Fruit fly (Drosophila melanogaster) whole organism, prepupa: ENCODE data around the gene CG6026.

Experiments used
- Blimp-1 ChIP-seq: fragments of 200-800 bp; sonication (Bioruptor generic); optimal IDR thresholded peaks from 3 replicates; lab custom pipeline; 2017; ENCODE audit warnings: missing biosample characterization, missing genetic modification characterization, mild to moderate bottlenecking, moderate library complexity, missing genetic modification reagents
- CG10669 ChIP-seq: fragments of 200-800 bp; sonication (Bioruptor generic); optimal IDR thresholded peaks from 3 replicates; lab custom pipeline; 2018; ENCODE audit warnings: missing biosample characterization, mild to moderate bottlenecking, missing genetic modification characterization, moderate library complexity
- CG11762 ChIP-seq: fragments of 200-800 bp; sonication (Bioruptor generic); optimal IDR thresholded peaks from 3 replicates; lab custom pipeline; 2016; ENCODE audit warnings: missing biosample characterization, missing genetic modification characterization; ENCODE audit not compliant: insufficient read depth
- CG11902 ChIP-seq: fragments of 200-800 bp; sonication (Bioruptor generic); optimal IDR thresholded peaks from 3 replicates; lab custom pipeline; 2016; ENCODE audit warnings: missing biosample characterization, missing genetic modification characterization
- CG15336 ChIP-seq: fragments of 200-800 bp; sonication (Bioruptor generic); IDR thresholded peaks from 2 replicates; pipeline ENCODE4 v1.3.6; 2022; ENCODE audit warnings: missing biosample characterization, missing genetic modification characterization
- CG1621 ChIP-seq: fragments of 200-800 bp; sonication (Bioruptor generic); optimal IDR thresholded peaks from 3 replicates; lab custom pipeline; 2018; ENCODE audit warnings: missing biosample characterization, mild to moderate bottlenecking, missing genetic modification characterization
- CG16779 ChIP-seq: fragments of 200-800 bp; sonication (Bioruptor generic); optimal IDR thresholded peaks from 3 replicates; lab custom pipeline; 2017; ENCODE audit warnings: missing biosample characterization, mild to moderate bottlenecking, missing genetic modification characterization
- CG3032 ChIP-seq: fragments of 200-800 bp; optimal IDR thresholded peaks from 2 replicates; lab custom pipeline; 2019; ENCODE audit warnings: missing biosample characterization, mild to moderate bottlenecking, missing genetic modification characterization, moderate library complexity
- CG3919 ChIP-seq: fragments of 200-800 bp; sonication (Bioruptor generic); optimal IDR thresholded peaks from 3 replicates; lab custom pipeline; 2016; ENCODE audit warnings: missing biosample characterization, missing genetic modification characterization
- CG6163 ChIP-seq: fragments of 200-800 bp; sonication (Bioruptor generic); IDR thresholded peaks from 3 replicates; pipeline ENCODE4 v1.3.6; 2022; ENCODE audit warnings: missing biosample characterization, missing genetic modification characterization
- CG6792 ChIP-seq: fragments of 200-800 bp; sonication (Bioruptor generic); optimal IDR thresholded peaks from 3 replicates; lab custom pipeline; 2016; ENCODE audit warnings: missing biosample characterization, missing genetic modification characterization
- CG6808 ChIP-seq: fragments of 200-800 bp; sonication (Bioruptor generic); optimal IDR thresholded peaks from 3 replicates; lab custom pipeline; 2017; ENCODE audit warnings: missing biosample characterization, missing genetic modification characterization, mild to moderate bottlenecking, moderate library complexity, missing genetic modification reagents
- CG6854 ChIP-seq: fragments of 200-800 bp; sonication (Bioruptor generic); optimal IDR thresholded peaks from 2 replicates; lab custom pipeline; 2017; ENCODE audit warnings: missing biosample characterization, mild to moderate bottlenecking, missing genetic modification characterization
- CG7368 ChIP-seq: fragments of 200-800 bp; sonication (Bioruptor generic); optimal IDR thresholded peaks from 3 replicates; lab custom pipeline; 2016; ENCODE audit warnings: missing biosample characterization, missing genetic modification characterization
- CG8119 ChIP-seq: fragments of 200-800 bp; sonication (Bioruptor generic); IDR thresholded peaks from 3 replicates; pipeline ENCODE4 v1.3.6; 2022; ENCODE audit warnings: missing biosample characterization, missing genetic modification characterization
- CG8632 ChIP-seq: fragments of 200-800 bp; sonication (Bioruptor generic); optimal IDR thresholded peaks from 3 replicates; lab custom pipeline; 2016; ENCODE audit warnings: missing biosample characterization, missing genetic modification characterization
- CG9139 ChIP-seq: fragments of 200-800 bp; sonication (Bioruptor generic); optimal IDR thresholded peaks from 3 replicates; lab custom pipeline; 2017; ENCODE audit warnings: missing biosample characterization, mild to moderate bottlenecking, missing genetic modification characterization
- Eip78C ChIP-seq: fragments of 200-800 bp; sonication (Bioruptor generic); peaks from one replicate; lab custom pipeline; 2016; ENCODE audit warnings: missing biosample characterization, missing genetic modification characterization
- Eip93F ChIP-seq: fragments of 200-800 bp; sonication (Bioruptor generic); optimal IDR thresholded peaks from 2 replicates; lab custom pipeline; 2016; ENCODE audit warnings: missing biosample characterization, mild to moderate bottlenecking, missing genetic modification characterization
- Ets96B ChIP-seq: fragments of 200-800 bp; optimal IDR thresholded peaks from 2 replicates; lab custom pipeline; 2019; ENCODE audit warnings: missing biosample characterization, mild to moderate bottlenecking, missing genetic modification characterization, moderate library complexity
- Gug ChIP-seq: fragments of 200-800 bp; sonication (Bioruptor generic); IDR thresholded peaks from 2 replicates; pipeline ENCODE4 v1.3.6; 2022; ENCODE audit warnings: missing biosample characterization, missing genetic modification characterization
- Hr4 ChIP-seq: fragments of 200-800 bp; sonication (Bioruptor generic); optimal IDR thresholded peaks from 3 replicates; lab custom pipeline; 2016; ENCODE audit warnings: missing biosample characterization, missing genetic modification characterization
- Smox ChIP-seq: fragments of 200-800 bp; sonication (Bioruptor generic); optimal IDR thresholded peaks from 3 replicates; lab custom pipeline; 2016; ENCODE audit warnings: missing biosample characterization, missing genetic modification characterization
- Sox102F ChIP-seq: fragments of 200-800 bp; sonication (Bioruptor generic); optimal IDR thresholded peaks from 2 replicates; lab custom pipeline; 2016; ENCODE audit warnings: missing biosample characterization, mild to moderate bottlenecking, missing genetic modification characterization
- Sox14 ChIP-seq: fragments of 200-800 bp; sonication (Bioruptor generic); optimal IDR thresholded peaks from 3 replicates; lab custom pipeline; 2016; ENCODE audit warnings: missing biosample characterization, missing genetic modification characterization
- dac ChIP-seq: fragments of 200-800 bp; sonication (Bioruptor generic); optimal IDR thresholded peaks from 2 replicates; lab custom pipeline; 2017; ENCODE audit warnings: missing biosample characterization, mild to moderate bottlenecking, missing genetic modification characterization
- dsx ChIP-seq: fragments of 200-800 bp; optimal IDR thresholded peaks from 3 replicates; lab custom pipeline; 2019; ENCODE audit warnings: missing biosample characterization, mild to moderate bottlenecking, missing genetic modification characterization, moderate library complexity; ENCODE audit not compliant: poor library complexity, severe bottlenecking
- eg ChIP-seq: fragments of 200-800 bp; sonication (Bioruptor generic); IDR thresholded peaks from 3 replicates; pipeline ENCODE4 v1.3.6; 2022; ENCODE audit warnings: missing biosample characterization, missing genetic modification characterization
- esn ChIP-seq: fragments of 200-800 bp; sonication (Bioruptor generic); optimal IDR thresholded peaks from 2 replicates; lab custom pipeline; 2016; ENCODE audit warnings: missing biosample characterization, mild to moderate bottlenecking, missing genetic modification characterization, moderate library complexity
- lz ChIP-seq: fragments of 200-800 bp; sonication (Bioruptor generic); optimal IDR thresholded peaks from 3 replicates; lab custom pipeline; 2016; ENCODE audit warnings: missing biosample characterization, missing genetic modification characterization
- net ChIP-seq: fragments of 200-800 bp; sonication (Bioruptor generic); optimal IDR thresholded peaks from 3 replicates; lab custom pipeline; 2016; ENCODE audit warnings: missing biosample characterization, missing genetic modification characterization
- ss ChIP-seq, 2 experiments: fragments of 200-800 bp; sonication (Bioruptor generic); optimal IDR thresholded peaks; 2 replicates in 1 of 2; 3 replicates in 1 of 2; lab custom pipeline; 2017 to 2018; ENCODE audit warnings: mild to moderate bottlenecking in 2 of 2, missing biosample characterization in 2 of 2, missing genetic modification characterization in 2 of 2, moderate library complexity in 1 of 2
- svp ChIP-seq: fragments of 200-800 bp; sonication (Bioruptor generic); peaks from one replicate; lab custom pipeline; 2016; ENCODE audit warnings: missing biosample characterization, missing genetic modification characterization
- topi ChIP-seq: fragments of 200-800 bp; sonication (Bioruptor generic); optimal IDR thresholded peaks from 3 replicates; lab custom pipeline; 2016; ENCODE audit warnings: missing biosample characterization, missing genetic modification characterization
- vri ChIP-seq: fragments of 200-800 bp; sonication (Bioruptor generic); optimal IDR thresholded peaks from 3 replicates; lab custom pipeline; 2016; ENCODE audit warnings: missing biosample characterization, mild to moderate bottlenecking, missing genetic modification characterization

CG6026 gene

dm6 chr3R:19093127-19093812 lies 59.9 kb downstream of the CG6026 start (continued):
- TF ChIP-seq Hr4: no peak
- TF ChIP-seq CG16779 (tag; lab: Kevin White, UChicago): no peak
- TF ChIP-seq CG8632: no peak
- TF ChIP-seq Smox: no peak
- TF ChIP-seq CG1621: no peak
- TF ChIP-seq CG7368: no peak
- no peak for TF ChIP-seq CG6792 (GFP tag; lab: Kevin White, UChicago)
- TF ChIP-seq CG11762 (GFP tag; lab: Kevin White, UChicago): no peak
- no peak for TF ChIP-seq ss (GFP tag; optimal IDR thresholded peaks at IDR 0.05; lab: Kevin White, UChicago)
- TF ChIP-seq CG10669 (GFP tag; lab: Kevin White, UChicago): peak; percentile 10
- no peak for TF ChIP-seq Ets96B (tag; lab: Kevin White, UChicago)
- peak; percentile 46 for TF ChIP-seq CG3032 (tag; lab: Kevin White, UChicago)
- TF ChIP-seq Gug (GFP tag; lab: Robert Waterston, UW): no peak
- TF ChIP-seq CG9139 (GFP tag; lab: Kevin White, UChicago): no peak
- peak; percentile 8 for TF ChIP-seq net (GFP tag; lab: Kevin White, UChicago)
- TF ChIP-seq CG6854 (GFP tag; lab: Kevin White, UChicago): no peak
- peak; percentile 62 for TF ChIP-seq Eip78C (GFP tag; lab: Kevin White, UChicago)
- TF ChIP-seq dac (GFP tag; lab: Kevin White, UChicago): no peak
- TF ChIP-seq Blimp-1: no peak
- TF ChIP-seq topi (GFP tag; lab: Kevin White, UChicago): peak; percentile 12
- TF ChIP-seq svp (GFP tag; lab: Kevin White, UChicago): peak; percentile 83
- TF ChIP-seq CG11902 (GFP tag; lab: Kevin White, UChicago): no peak

DNA sequence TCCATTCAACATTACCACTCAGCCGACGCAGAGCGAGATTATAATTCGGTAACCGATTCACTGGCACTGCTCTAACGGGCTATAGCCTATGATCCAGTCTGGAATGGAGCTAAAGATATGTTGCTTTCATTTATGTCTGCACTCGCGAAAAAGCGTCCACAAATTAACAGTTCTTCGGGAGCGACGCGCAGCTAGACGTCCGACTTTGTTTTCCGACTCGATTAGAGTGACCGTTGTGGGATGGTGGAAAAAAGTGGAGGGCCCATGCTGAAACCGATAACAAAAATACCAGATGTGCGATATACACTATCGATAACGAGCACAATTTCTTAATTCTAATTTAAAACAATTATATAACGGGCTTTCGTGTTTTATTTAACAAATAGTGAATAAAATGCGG lies 60.7 kb downstream of the CG6026 start, which contains the start of gene cdi:
TSS of gene cdi (minus strand) at position 232 of the 400 bp plus-strand sequence.
- TF ChIP-seq lz (GFP tag; lab: Kevin White, UChicago): peak; percentile 12
- no peak for TF ChIP-seq CG7368
- peak; percentile 25 for TF ChIP-seq esn (GFP tag; lab: Kevin White, UChicago)
- TF ChIP-seq vri: peak; percentile 60
- TF ChIP-seq CG16779 (tag; lab: Kevin White, UChicago): peak; percentile 11
- peak; percentile 33 for TF ChIP-seq Sox14 (GFP tag; lab: Kevin White, UChicago)
- peak; percentile 28 for TF ChIP-seq Sox102F (GFP tag; lab: Kevin White, UChicago)
- 0 out of 3 replicates have a peak, but pooled peaks have one; percentile 11 for TF ChIP-seq eg (GFP tag; lab: Robert Waterston, UW)
- TF ChIP-seq CG15336 (GFP tag; lab: Robert Waterston, UW): peak; percentile 36; the same call in 1 of the 2 replicates
- TF ChIP-seq CG6163 (GFP tag; lab: Robert Waterston, UW): peak; percentile 49; the same call in 2 of the 3 replicates
- no peak for TF ChIP-seq Eip93F
- peak; percentile 67 for TF ChIP-seq Eip78C (GFP tag; lab: Kevin White, UChicago)
- no peak for TF ChIP-seq Blimp-1
- TF ChIP-seq CG6808 (GFP tag; lab: Kevin White, UChicago): peak; percentile 20
- TF ChIP-seq CG8119 (GFP tag; lab: Robert Waterston, UW): 0 out of 3 replicates have a peak, but pooled peaks have one; percentile 24
- TF ChIP-seq dsx (GFP tag; lab: Kevin White, UChicago): peak; percentile 54
- TF ChIP-seq topi (GFP tag; lab: Kevin White, UChicago): peak; percentile 10
- peak in 1 of 2 experiments; percentile 5 for TF ChIP-seq ss (GFP tag; optimal IDR thresholded peaks at IDR 0.05; lab: Kevin White, UChicago)
- no peak for TF ChIP-seq Ets96B (tag; lab: Kevin White, UChicago)
- TF ChIP-seq CG3919 (GFP tag; lab: Kevin White, UChicago): peak; percentile 27
